Fruit fly (Drosophila melanogaster) whole organism, pupa: ENCODE data around the gene ect.

Source experiments
- CG10348 ChIP-seq: fragments of 200-800 bp; sonication (Bioruptor generic); IDR thresholded peaks from 2 replicates; pipeline ENCODE4 v1.3.6; 2022; ENCODE audit warnings: missing biosample characterization, missing genetic modification characterization
- CG12605 ChIP-seq: fragments of 200-800 bp; sonication (Bioruptor generic); IDR thresholded peaks from 2 replicates; pipeline ENCODE4 v1.3.6; 2022; ENCODE audit warnings: missing biosample characterization, missing genetic modification characterization
- CG13204 ChIP-seq: fragments of 200-800 bp; sonication (Bioruptor generic); optimal IDR thresholded peaks from 2 replicates; lab custom pipeline; 2018; ENCODE audit warnings: missing biosample characterization, mild to moderate bottlenecking, missing genetic modification characterization, moderate library complexity
- CG14655 ChIP-seq: fragments of 200-800 bp; sonication (Bioruptor generic); optimal IDR thresholded peaks from 3 replicates; lab custom pipeline; 2017; ENCODE audit warnings: mild to moderate bottlenecking, missing biosample characterization, missing genetic modification reagents, missing genetic modification characterization
- CG15710 ChIP-seq: fragments of 200-800 bp; sonication (Bioruptor generic); optimal IDR thresholded peaks from 2 replicates; lab custom pipeline; 2018; ENCODE audit warnings: missing biosample characterization, mild to moderate bottlenecking, missing genetic modification characterization, moderate library complexity
- CG17806 ChIP-seq: fragments of 200-800 bp; sonication (Bioruptor generic); optimal IDR thresholded peaks from 2 replicates; lab custom pipeline; 2018; ENCODE audit warnings: missing biosample characterization, mild to moderate bottlenecking, missing genetic modification characterization, moderate library complexity
- CG32121 ChIP-seq: fragments of 200-800 bp; sonication (Bioruptor generic); IDR thresholded peaks from 2 replicates; pipeline ENCODE4 v1.3.6; 2022; ENCODE audit warnings: missing biosample characterization, missing genetic modification characterization
- CG34367 ChIP-seq: fragments of 200-800 bp; sonication (Bioruptor generic); optimal IDR thresholded peaks from 2 replicates; lab custom pipeline; 2018; ENCODE audit warnings: missing biosample characterization, mild to moderate bottlenecking, missing genetic modification characterization
- CG4496 ChIP-seq: fragments of 200-800 bp; sonication (Bioruptor generic); IDR thresholded peaks from 3 replicates; pipeline ENCODE4 v1.3.6; 2022; ENCODE audit warnings: missing biosample characterization, missing genetic modification characterization
- CG8159 ChIP-seq: fragments of 200-800 bp; sonication (Bioruptor generic); optimal IDR thresholded peaks from 3 replicates; lab custom pipeline; 2018; ENCODE audit warnings: missing biosample characterization, mild to moderate bottlenecking, missing genetic modification characterization, moderate library complexity
- CG8301 ChIP-seq: fragments of 200-800 bp; sonication (Bioruptor generic); optimal IDR thresholded peaks from 2 replicates; lab custom pipeline; 2018; ENCODE audit warnings: missing biosample characterization, mild to moderate bottlenecking, missing genetic modification characterization
- CG9948 ChIP-seq: fragments of 200-800 bp; sonication (Bioruptor generic); optimal IDR thresholded peaks from 2 replicates; lab custom pipeline; 2018; ENCODE audit warnings: missing biosample characterization, mild to moderate bottlenecking, missing genetic modification characterization, moderate library complexity
- D1 ChIP-seq: fragments of 200-800 bp; sonication (Bioruptor generic); optimal IDR thresholded peaks from 2 replicates; lab custom pipeline; 2018; ENCODE audit warnings: missing biosample characterization, mild to moderate bottlenecking, missing genetic modification characterization, moderate library complexity
- EcR ChIP-seq: fragments of 200-800 bp; sonication (Bioruptor generic); optimal IDR thresholded peaks from 3 replicates; lab custom pipeline; 2019; ENCODE audit warnings: missing biosample characterization, missing genetic modification characterization, mild to moderate bottlenecking, moderate library complexity, missing genetic modification reagents
- Ets98B ChIP-seq: fragments of 200-800 bp; sonication (Bioruptor generic); IDR thresholded peaks from 2 replicates; pipeline ENCODE4 v1.3.6; 2022; ENCODE audit warnings: missing biosample characterization, missing genetic modification characterization
- Pif1A ChIP-seq: fragments of 200-800 bp; sonication (Bioruptor generic); optimal IDR thresholded peaks from 3 replicates; lab custom pipeline; 2016; ENCODE audit warnings: missing biosample characterization, missing genetic modification characterization
- Pif1B ChIP-seq: fragments of 200-800 bp; sonication (Bioruptor generic); optimal IDR thresholded peaks from 3 replicates; lab custom pipeline; 2016; ENCODE audit warnings: missing biosample characterization, missing genetic modification characterization
- Snoo ChIP-seq: fragments of 200-800 bp; sonication (Bioruptor generic); optimal IDR thresholded peaks from 3 replicates; lab custom pipeline; 2017; ENCODE audit warnings: missing biosample characterization, mild to moderate bottlenecking, missing genetic modification characterization, inconsistent platforms
- fd96Ca ChIP-seq: fragments of 200-800 bp; sonication (Bioruptor generic); IDR thresholded peaks from 3 replicates; pipeline ENCODE4 v1.3.6; 2022; ENCODE audit warnings: missing biosample characterization, missing genetic modification characterization
- gl ChIP-seq: fragments of 200-800 bp; sonication (Bioruptor generic); optimal IDR thresholded peaks from 2 replicates; lab custom pipeline; 2018; ENCODE audit warnings: missing biosample characterization, mild to moderate bottlenecking, missing genetic modification characterization
- rn ChIP-seq: fragments of 200-800 bp; sonication (Bioruptor generic); IDR thresholded peaks from 2 replicates; pipeline ENCODE4 v1.3.6; 2022; ENCODE audit warnings: missing biosample characterization, missing genetic modification characterization

Gene ect

dm6 chr3L:10238549-10238948 lies 36.9 kb upstream of the ect start:
- TF ChIP-seq CG9948 (tag; lab: Kevin White, UChicago) (peak; percentile 25), CG13204 (no peak), CG8159 (tag; lab: Kevin White, UChicago) (peak; percentile 54), CG15710 (tag; lab: Kevin White, UChicago) (peak; percentile 50), Ets98B (GFP tag; lab: Robert Waterston, UW) (no peak), CG14655 (peak; percentile 29), CG17806 (tag; lab: Kevin White, UChicago) (peak; percentile 26)

dm6 chr3L:10233025-10233424 lies 31.4 kb upstream of the ect start:
- no peak for TF ChIP-seq rn (GFP tag; lab: Robert Waterston, UW)
- no peak for TF ChIP-seq CG34367 (tag; lab: Kevin White, UChicago)
- TF ChIP-seq Ets98B (GFP tag; lab: Robert Waterston, UW), result no peak
- no peak for TF ChIP-seq gl (tag; lab: Kevin White, UChicago)
- TF ChIP-seq CG8159 (tag; lab: Kevin White, UChicago), result no peak
- TF ChIP-seq Snoo (tag; lab: Kevin White, UChicago), result no peak
- no peak for TF ChIP-seq CG14655
- TF ChIP-seq CG32121, result no peak
- TF ChIP-seq fd96Ca, result no peak
- TF ChIP-seq Pif1A, result no peak
- no peak for TF ChIP-seq Pif1B (GFP tag; lab: Kevin White, UChicago)
- TF ChIP-seq, all 21 proteins: peak for 0

dm6 chr3L:10230542-10230941 lies 28.9 kb upstream of the ect start:
- peak; percentile 29 for TF ChIP-seq CG14655
- 0 out of 2 replicates have a peak, but pooled peaks have one; percentile 19 for TF ChIP-seq rn (GFP tag; lab: Robert Waterston, UW)
- TF ChIP-seq Pif1A, result no peak
- peak; percentile 47 for TF ChIP-seq Ets98B (GFP tag; lab: Robert Waterston, UW)
- peak; percentile 54; the same call in 2 of the 3 replicates for TF ChIP-seq CG4496 (GFP tag; lab: Robert Waterston, UW)
- TF ChIP-seq fd96Ca, result peak; percentile 29; the same call in 1 of the 3 replicates

dm6 chr3L:10227094-10227493 lies 25.5 kb upstream of the ect start:
- 0 out of 3 replicates have a peak, but pooled peaks have one; percentile 33 for TF ChIP-seq CG4496 (GFP tag; lab: Robert Waterston, UW)
- TF ChIP-seq rn (GFP tag; lab: Robert Waterston, UW), result no peak
- no peak for TF ChIP-seq D1
- TF ChIP-seq CG34367 (tag; lab: Kevin White, UChicago), result peak; percentile 35
- no peak for TF ChIP-seq CG12605 (GFP tag; lab: Robert Waterston, UW)
- no peak for TF ChIP-seq Snoo (tag; lab: Kevin White, UChicago)
- peak; percentile 30 for TF ChIP-seq CG14655
- TF ChIP-seq Pif1A, result no peak
- TF ChIP-seq Pif1B (GFP tag; lab: Kevin White, UChicago), result no peak
- TF ChIP-seq fd96Ca, result 0 out of 3 replicates have a peak, but pooled peaks have one; percentile 24
- TF ChIP-seq CG15710 (tag; lab: Kevin White, UChicago), result peak; percentile 57
- no peak for TF ChIP-seq EcR
- TF ChIP-seq CG13204, result no peak
- peak; percentile 64 for TF ChIP-seq CG8159 (tag; lab: Kevin White, UChicago)
- peak; percentile 24 for TF ChIP-seq CG9948 (tag; lab: Kevin White, UChicago)
- TF ChIP-seq CG32121, result no peak
- TF ChIP-seq gl (tag; lab: Kevin White, UChicago), result no peak
- TF ChIP-seq CG17806 (tag; lab: Kevin White, UChicago), result peak; percentile 6
- TF ChIP-seq, all 21 proteins: peak for 8

dm6 chr3L:10226055-10226454 lies 24.4 kb upstream of the ect start:
- TF ChIP-seq CG13204 (no peak), CG8159 (tag; lab: Kevin White, UChicago) (no peak), rn (GFP tag; lab: Robert Waterston, UW) (no peak), CG8301 (no peak), CG34367 (tag; lab: Kevin White, UChicago) (no peak), CG32121 (no peak), CG9948 (tag; lab: Kevin White, UChicago) (no peak), CG15710 (tag; lab: Kevin White, UChicago) (no peak), D1 (no peak), Ets98B (GFP tag; lab: Robert Waterston, UW) (0 out of 2 replicates have a peak, but pooled peaks have one; percentile 12), EcR (no peak), Pif1A (no peak), fd96Ca (0 out of 3 replicates have a peak, but pooled peaks have one; percentile 19), gl (tag; lab: Kevin White, UChicago) (no peak), CG12605 (GFP tag; lab: Robert Waterston, UW) (no peak), Snoo (tag; lab: Kevin White, UChicago) (no peak), CG10348 (GFP tag; lab: Robert Waterston, UW) (no peak), CG4496 (GFP tag; lab: Robert Waterston, UW) (no peak)

- no peak for TF ChIP-seq CG10348 (GFP tag; lab: Robert Waterston, UW)
- TF ChIP-seq Ets98B (GFP tag; lab: Robert Waterston, UW), result no peak
- TF ChIP-seq CG17806 (tag; lab: Kevin White, UChicago), result no peak
- no peak for TF ChIP-seq CG34367 (tag; lab: Kevin White, UChicago)
- no peak for TF ChIP-seq rn (GFP tag; lab: Robert Waterston, UW)
- no peak for TF ChIP-seq CG32121
- no peak for TF ChIP-seq fd96Ca
- TF ChIP-seq Pif1A, result no peak
Measured at dm6 chr3L:10225214-10225729, 23.6 kb upstream of the ect start, which contains the start of gene scramb1. scramb1 (minus strand) TSS chr3L:10225240.
